Worm (Caenorhabditis elegans) whole organism, late embryonic: ENCODE measurements around the gene wrt-9.

Experiments used
- C38D4.7 ChIP-seq: fragments of 200-800 bp; sonication (Bioruptor generic); optimal IDR thresholded peaks from 2 replicates; lab custom pipeline; 2018; ENCODE audit warnings: mild to moderate bottlenecking, missing genetic modification characterization, moderate library complexity, missing compliant biosample characterization
- K02D7.2 ChIP-seq: sonication (generic microtip); optimal IDR thresholded peaks from 2 replicates; lab custom pipeline; 2017; ENCODE audit warnings: mild to moderate bottlenecking, missing genetic modification characterization, missing compliant biosample characterization
- T23F11.4 ChIP-seq: fragments of 200-800 bp; sonication (Bioruptor generic); optimal IDR thresholded peaks from 2 replicates; lab custom pipeline; 2018; ENCODE audit warnings: mild to moderate bottlenecking, missing genetic modification characterization, missing compliant biosample characterization
- ahr-1 ChIP-seq: sonication (generic microtip); optimal IDR thresholded peaks from 2 replicates; lab custom pipeline; 2016; ENCODE audit warnings: missing genetic modification characterization, missing compliant biosample characterization
- ceh-14 ChIP-seq: sonication (generic microtip); optimal IDR thresholded peaks from 2 replicates; lab custom pipeline; 2016; ENCODE audit warnings: missing genotype, missing genetic modification characterization, missing compliant biosample characterization
- ceh-18 ChIP-seq: sonication (generic microtip); optimal IDR thresholded peaks from 2 replicates; lab custom pipeline; 2016; ENCODE audit warnings: missing genetic modification characterization, missing compliant biosample characterization
- ceh-19 ChIP-seq: fragments of 200-800 bp; sonication (Bioruptor generic); optimal IDR thresholded peaks from 2 replicates; lab custom pipeline; 2018; ENCODE audit warnings: mild to moderate bottlenecking, missing genetic modification characterization, missing compliant biosample characterization
- ceh-34 ChIP-seq: sonication (generic microtip); optimal IDR thresholded peaks from 2 replicates; lab custom pipeline; 2016; ENCODE audit warnings: mild to moderate bottlenecking, missing genetic modification characterization, missing compliant biosample characterization
- ceh-45 ChIP-seq: fragments of 200-800 bp; sonication (Bioruptor generic); IDR thresholded peaks from 2 replicates; pipeline ENCODE4 v1.3.6; 2022; ENCODE audit warnings: missing genetic modification reagents, missing genetic modification characterization, missing compliant biosample characterization
- ceh-9 ChIP-seq: sonication (generic microtip); optimal IDR thresholded peaks from 2 replicates; lab custom pipeline; 2016; ENCODE audit warnings: mild to moderate bottlenecking, missing genetic modification characterization, inconsistent platforms, missing compliant biosample characterization
- dmd-4 ChIP-seq: sonication (generic microtip); optimal IDR thresholded peaks from 2 replicates; lab custom pipeline; 2016; ENCODE audit warnings: borderline replicate concordance, missing genetic modification characterization, missing compliant biosample characterization
- elt-4 ChIP-seq: sonication (generic microtip); optimal IDR thresholded peaks from 2 replicates; lab custom pipeline; 2016; ENCODE audit warnings: missing genetic modification characterization, missing compliant biosample characterization
- eyg-1 ChIP-seq: sonication (generic microtip); optimal IDR thresholded peaks from 2 replicates; lab custom pipeline; 2016; ENCODE audit warnings: missing genotype, missing genetic modification characterization, missing compliant biosample characterization
- fkh-10 ChIP-seq: fragments of 150-350 bp; optimal IDR thresholded peaks from 2 replicates; lab custom pipeline; 2014; ENCODE audit warnings: missing biosample characterization, missing genetic modification reagents, missing genetic modification characterization
- hlh-15 ChIP-seq: sonication (generic microtip); optimal IDR thresholded peaks from 2 replicates; lab custom pipeline; 2016; ENCODE audit warnings: missing genetic modification characterization, missing compliant biosample characterization
- hlh-6 ChIP-seq: sonication (generic microtip); optimal IDR thresholded peaks from 2 replicates; lab custom pipeline; 2016; ENCODE audit warnings: missing genotype, missing genetic modification characterization, missing compliant biosample characterization
- hlh-8 ChIP-seq: sonication (generic microtip); optimal IDR thresholded peaks from 2 replicates; lab custom pipeline; 2016; ENCODE audit warnings: missing genotype, missing genetic modification characterization, missing compliant biosample characterization
- lim-6 ChIP-seq: sonication (generic microtip); optimal IDR thresholded peaks from 2 replicates; lab custom pipeline; 2016; ENCODE audit warnings: missing genetic modification characterization, missing compliant biosample characterization
- npax-4 ChIP-seq: sonication (generic microtip); optimal IDR thresholded peaks from 2 replicates; lab custom pipeline; 2016; ENCODE audit warnings: missing genetic modification characterization, missing compliant biosample characterization
- odd-2 ChIP-seq: sonication (generic microtip); optimal IDR thresholded peaks from 2 replicates; lab custom pipeline; 2017; ENCODE audit warnings: antibody characterized with exemption, mild to moderate bottlenecking, missing genetic modification characterization, missing compliant biosample characterization
- pag-3 ChIP-seq: sonication (generic microtip); optimal IDR thresholded peaks from 2 replicates; lab custom pipeline; 2016; ENCODE audit warnings: missing compliant biosample characterization, missing genetic modification characterization, borderline replicate concordance
- pax-1 ChIP-seq: fragments of 150-350 bp; optimal IDR thresholded peaks from 2 replicates; lab custom pipeline; 2014; ENCODE audit warnings: missing biosample characterization, missing genetic modification characterization
- unc-86 ChIP-seq: sonication (generic microtip); optimal IDR thresholded peaks from 2 replicates; lab custom pipeline; 2016; ENCODE audit warnings: missing genetic modification characterization, missing compliant biosample characterization
- zip-5 ChIP-seq: sonication (generic microtip); optimal IDR thresholded peaks from 2 replicates; lab custom pipeline; 2016; ENCODE audit warnings: missing genetic modification characterization, missing compliant biosample characterization

wrt-9 gene

DNA sequence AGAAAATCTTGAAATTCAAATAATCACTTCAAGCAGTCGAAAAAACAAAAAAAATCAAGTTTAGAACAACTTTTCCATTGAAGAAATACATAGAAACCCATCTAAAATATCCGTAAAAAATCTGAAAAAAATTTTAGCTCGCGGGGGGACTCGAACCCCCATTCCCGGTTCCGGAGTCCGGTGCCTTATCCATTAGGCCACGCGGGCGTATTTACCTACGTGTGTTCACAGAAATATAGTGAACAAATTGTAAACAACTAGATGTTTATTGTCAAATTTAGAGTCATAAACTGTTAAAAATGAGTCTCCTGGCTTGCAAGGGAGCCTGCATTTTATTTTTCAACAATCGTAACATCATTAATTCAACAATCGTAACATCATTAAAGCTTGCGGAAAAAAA, 53.3 kb downstream of the wrt-9 start:
- no peak for TF ChIP-seq ahr-1 (tag; lab: Kevin White, UChicago)
- no peak for TF ChIP-seq hlh-15 (tag; lab: Kevin White, UChicago)
- no peak for TF ChIP-seq pag-3 (tag; lab: Kevin White, UChicago)
- no peak for TF ChIP-seq zip-5 (tag; lab: Kevin White, UChicago)
- TF ChIP-seq ceh-14 (tag; lab: Kevin White, UChicago), result no peak
- TF ChIP-seq ceh-45 (GFP tag; lab: Robert Waterston, UW), result no peak
- no peak for TF ChIP-seq ceh-9 (tag; lab: Kevin White, UChicago)
- no peak for TF ChIP-seq eyg-1 (tag; lab: Kevin White, UChicago)
- no peak for TF ChIP-seq npax-4 (tag; lab: Kevin White, UChicago)
- no peak for TF ChIP-seq hlh-8 (tag; lab: Kevin White, UChicago)

ce11 chrX:1630881-1631516, 54.6 kb downstream of the wrt-9 start, which contains the start of gene ZK380.2:
TSS of gene ZK380.2 (plus strand) at chrX:1631466.
- TF ChIP-seq odd-2 (tag; lab: Kevin White, UChicago) (no peak), T23F11.4 (GFP tag; lab: Kevin White, UChicago) (no peak), elt-4 (tag; lab: Kevin White, UChicago) (no peak), fkh-10 (GFP tag; lab: Kevin White, UChicago) (no peak), ahr-1 (tag; lab: Kevin White, UChicago) (no peak), pag-3 (tag; lab: Kevin White, UChicago) (no peak), eyg-1 (tag; lab: Kevin White, UChicago) (no peak), hlh-6 (no peak), unc-86 (no peak), lim-6 (tag; lab: Kevin White, UChicago) (no peak), ceh-19 (no peak), dmd-4 (tag; lab: Kevin White, UChicago) (no peak), ceh-34 (tag; lab: Kevin White, UChicago) (no peak), ceh-18 (tag; lab: Kevin White, UChicago) (no peak), pax-1 (tag; lab: Kevin White, UChicago) (no peak), C38D4.7 (GFP tag; lab: Kevin White, UChicago) (no peak), K02D7.2 (tag; lab: Kevin White, UChicago) (no peak)
